Fruit fly (Drosophila melanogaster): Measurements from ENCODE around the gene Or2a.

dm6 chrX:2242897-2243296 is 3.1 kb upstream of the Or2a start:
- TF ChIP-seq EcR (GFP tag; optimal IDR thresholded peaks at IDR 0.05) (no peak), Ets98B (GFP tag; IDR thresholded peaks at IDR 0.05) (no peak), CG32121 (GFP tag; IDR thresholded peaks at IDR 0.05) (no peak), CG34367 (tag; optimal IDR thresholded peaks at IDR 0.05) (no peak), CG17806 (tag; optimal IDR thresholded peaks at IDR 0.05) (no peak), Pif1B (GFP tag; optimal IDR thresholded peaks at IDR 0.05) (no peak), CG12605 (GFP tag; IDR thresholded peaks at IDR 0.05) (no peak), CG8301 (tag; optimal IDR thresholded peaks at IDR 0.05) (no peak), CG13204 (GFP tag; optimal IDR thresholded peaks at IDR 0.05) (no peak), Snoo (tag; optimal IDR thresholded peaks at IDR 0.05) (no peak), Pif1A (GFP tag; optimal IDR thresholded peaks at IDR 0.05) (no peak), CG15710 (tag; optimal IDR thresholded peaks at IDR 0.05) (no peak), CG14655 (GFP tag; optimal IDR thresholded peaks at IDR 0.05) (no peak)
